Worm (Caenorhabditis elegans) whole organism, young adult: ENCODE measurements around the gene slc-17.3.

ENCODE experiments used
- B0019.2 ChIP-seq: fragments of 200-800 bp; sonication (Bioruptor generic); conservative IDR thresholded peaks from 2 replicates; pipeline ENCODE4 v1.3.6; 2022; ENCODE audit warnings: missing genetic modification reagents, missing genetic modification characterization, missing compliant biosample characterization
- F23B12.7 ChIP-seq: sonication (generic microtip); optimal IDR thresholded peaks from 2 replicates; lab custom pipeline; 2017; ENCODE audit warnings: missing genetic modification characterization, mild to moderate bottlenecking, missing compliant biosample characterization, antibody characterized with exemption, moderate library complexity; ENCODE audit not compliant: insufficient read depth
- F57C9.4 ChIP-seq: sonication (generic microtip); optimal IDR thresholded peaks from 2 replicates; lab custom pipeline; 2017; ENCODE audit warnings: mild to moderate bottlenecking, missing genetic modification characterization, missing compliant biosample characterization
- K12H6.12 ChIP-seq: fragments of 200-800 bp; sonication (Bioruptor generic); optimal IDR thresholded peaks from 2 replicates; lab custom pipeline; 2018; ENCODE audit warnings: mild to moderate bottlenecking, missing genetic modification characterization, missing compliant biosample characterization
- T07F8.4 ChIP-seq: sonication (generic microtip); optimal IDR thresholded peaks from 2 replicates; lab custom pipeline; 2016; ENCODE audit warnings: mild to moderate bottlenecking, missing genetic modification characterization, moderate library complexity, missing compliant biosample characterization
- Y53F4B.3 ChIP-seq: fragments of 200-800 bp; sonication (Bioruptor generic); IDR thresholded peaks from 2 replicates; pipeline ENCODE4 v1.3.6; 2022; ENCODE audit warnings: missing genetic modification reagents, missing genetic modification characterization, missing compliant biosample characterization
- Y79H2A.3 ChIP-seq: fragments of 200-800 bp; sonication (Bioruptor generic); conservative IDR thresholded peaks from 2 replicates; pipeline ENCODE4 v1.3.6; 2022; ENCODE audit warnings: missing genetic modification reagents, missing genetic modification characterization, missing compliant biosample characterization
- ama-1 ChIP-seq, 3 experiments: fragments of 150-350 bp in 1 of 3; sonication (generic microtip) in 2 of 3; optimal IDR thresholded peaks; 2 replicates each; lab custom pipeline; 2014 to 2018; ENCODE audit warnings: missing biosample characterization in 2 of 3, missing genetic modification characterization in 2 of 3, missing genetic modification reagents in 2 of 3
- aptf-3 ChIP-seq: fragments of 200-800 bp; sonication (Bioruptor generic); IDR thresholded peaks from 2 replicates; pipeline ENCODE4 v1.3.6; 2022; ENCODE audit warnings: missing genetic modification characterization, missing compliant biosample characterization
- atf-7 ChIP-seq: sonication (generic microtip); optimal IDR thresholded peaks from 2 replicates; lab custom pipeline; 2017; ENCODE audit warnings: mild to moderate bottlenecking, missing genetic modification characterization, missing compliant biosample characterization
- ceh-79 ChIP-seq: sonication (generic microtip); optimal IDR thresholded peaks from 2 replicates; lab custom pipeline; 2017; ENCODE audit warnings: mild to moderate bottlenecking, missing genetic modification characterization, missing compliant biosample characterization
- dpff-1 ChIP-seq: sonication (generic microtip); optimal IDR thresholded peaks from 2 replicates; lab custom pipeline; 2017; ENCODE audit warnings: mild to moderate bottlenecking, missing genetic modification characterization, missing compliant biosample characterization
- efl-1 ChIP-seq: fragments of 150-350 bp; optimal IDR thresholded peaks from 2 replicates; lab custom pipeline; 2014; ENCODE audit warnings: missing biosample characterization, missing genetic modification reagents, missing genetic modification characterization
- egl-18 ChIP-seq: fragments of 200-800 bp; sonication (Bioruptor generic); IDR thresholded peaks from 2 replicates; pipeline ENCODE4 v1.3.6; 2022; ENCODE audit warnings: missing genetic modification reagents, missing genetic modification characterization, missing compliant biosample characterization
- hmg-20 ChIP-seq: fragments of 200-800 bp; sonication (Bioruptor generic); IDR thresholded peaks from 2 replicates; pipeline ENCODE4 v1.3.6; 2022; ENCODE audit warnings: missing genetic modification reagents, missing genetic modification characterization, missing compliant biosample characterization
- let-526 ChIP-seq: fragments of 200-800 bp; sonication (Bioruptor generic); IDR thresholded peaks from 2 replicates; pipeline ENCODE4 v1.3.6; 2022; ENCODE audit warnings: missing genetic modification reagents, missing genetic modification characterization, missing compliant biosample characterization
- lsl-1 ChIP-seq: fragments of 200-800 bp; sonication (Bioruptor generic); optimal IDR thresholded peaks from 2 replicates; lab custom pipeline; 2018; ENCODE audit warnings: mild to moderate bottlenecking, missing genetic modification characterization, moderate library complexity, missing compliant biosample characterization
- madf-10 ChIP-seq: sonication (generic microtip); optimal IDR thresholded peaks from 2 replicates; lab custom pipeline; 2016; ENCODE audit warnings: mild to moderate bottlenecking, missing genetic modification characterization, missing compliant biosample characterization
- madf-3 ChIP-seq: fragments of 200-800 bp; sonication (Bioruptor generic); IDR thresholded peaks from 2 replicates; pipeline ENCODE4 v1.3.6; 2022; ENCODE audit warnings: missing genetic modification reagents, missing genetic modification characterization, missing compliant biosample characterization
- madf-6 ChIP-seq: fragments of 200-800 bp; sonication (Bioruptor generic); IDR thresholded peaks from 2 replicates; pipeline ENCODE4 v1.3.6; 2022; ENCODE audit warnings: missing genetic modification reagents, missing genetic modification characterization, missing compliant biosample characterization
- rcor-1 ChIP-seq: fragments of 200-800 bp; sonication (Bioruptor generic); IDR thresholded peaks from 2 replicates; pipeline ENCODE4 v1.3.6; 2022; ENCODE audit warnings: missing genetic modification reagents, missing genetic modification characterization, missing compliant biosample characterization
- rpc-1 ChIP-seq, 2 experiments: fragments of 150-350 bp in 1 of 2; sonication (generic microtip) in 1 of 2; optimal IDR thresholded peaks; 2 replicates each; lab custom pipeline; 2014 to 2018; ENCODE audit warnings: missing biosample characterization in 1 of 2, missing genetic modification characterization in 1 of 2, missing genetic modification reagents in 1 of 2, missing genotype in 1 of 2
- somi-1 ChIP-seq: fragments of 200-800 bp; sonication (Bioruptor generic); optimal IDR thresholded peaks from 2 replicates; lab custom pipeline; 2018; ENCODE audit warnings: mild to moderate bottlenecking, missing genetic modification characterization, missing compliant biosample characterization
- tbx-9 ChIP-seq: sonication (generic microtip); optimal IDR thresholded peaks from 2 replicates; lab custom pipeline; 2016; ENCODE audit warnings: borderline replicate concordance, missing genetic modification characterization, inconsistent platforms, missing compliant biosample characterization
- unc-62 ChIP-seq: fragments of 150-350 bp; optimal IDR thresholded peaks from 2 replicates; lab custom pipeline; 2014; ENCODE audit warnings: missing biosample characterization, missing genetic modification reagents, missing genetic modification characterization
- zfh-2 ChIP-seq: fragments of 200-800 bp; sonication (Bioruptor generic); conservative IDR thresholded peaks from 2 replicates; pipeline ENCODE4 v1.3.6; 2022; ENCODE audit warnings: missing genetic modification reagents, missing genetic modification characterization, missing compliant biosample characterization
- zim-3 ChIP-seq: sonication (generic microtip); optimal IDR thresholded peaks from 2 replicates; lab custom pipeline; 2017; ENCODE audit warnings: mild to moderate bottlenecking, missing genetic modification characterization, moderate library complexity, missing compliant biosample characterization
- ztf-28 ChIP-seq: fragments of 200-800 bp; sonication (Bioruptor generic); IDR thresholded peaks from 2 replicates; pipeline ENCODE4 v1.3.6; 2022; ENCODE audit warnings: missing genetic modification reagents, missing genetic modification characterization, missing compliant biosample characterization

slc-17.3 gene

DNA sequence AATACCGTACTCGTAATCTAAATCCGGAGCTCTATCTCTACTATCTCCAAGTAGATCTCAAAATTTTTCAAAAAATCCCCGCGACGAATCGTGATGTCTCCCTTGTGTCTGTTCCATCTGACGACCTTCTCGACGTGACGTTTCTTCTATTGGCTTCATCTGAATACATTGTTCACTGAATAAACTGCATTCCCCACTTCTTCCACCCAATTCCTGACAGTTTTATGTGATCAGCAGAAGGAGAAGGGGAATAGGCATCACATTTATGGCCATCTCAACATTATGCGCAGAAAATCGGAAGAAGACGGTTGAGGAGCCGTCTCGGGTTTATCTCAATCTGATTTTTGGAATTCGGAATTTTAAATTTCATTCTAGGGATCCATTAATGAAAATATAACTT, 46.1 kb downstream of the slc-17.3 start:
- TF ChIP-seq madf-3 (GFP tag; lab: Robert Waterston, UW), result no peak
- TF ChIP-seq, all 124 proteins: peak for 0

DNA sequence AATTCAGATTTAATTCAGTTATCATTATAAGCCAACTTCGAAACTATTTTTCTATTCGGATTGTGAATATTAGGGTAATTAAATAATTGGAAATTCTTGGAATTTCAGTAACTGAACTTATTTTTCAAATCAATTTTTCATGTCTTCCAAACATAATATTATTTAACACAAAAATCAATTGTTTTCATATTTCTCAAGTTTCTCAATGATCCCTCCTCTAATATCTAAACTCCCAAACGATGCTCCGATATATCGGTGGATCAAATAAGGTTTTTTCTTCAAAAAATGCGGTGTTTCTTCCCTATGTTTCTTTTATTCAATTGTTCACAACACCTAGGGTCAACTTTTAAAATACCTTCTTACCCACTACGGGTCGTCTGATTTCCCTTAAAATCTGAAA, 48.6 kb downstream of the slc-17.3 start:
- TF ChIP-seq unc-62 (GFP tag; lab: Kevin White, UChicago), result no peak
- TF ChIP-seq K12H6.12 (tag; lab: Kevin White, UChicago), result no peak
- TF ChIP-seq ama-1 (optimal IDR thresholded peaks at IDR 0.05; lab: Kevin White, UChicago), result no peak
- no peak for TF ChIP-seq ama-1 (GFP tag; optimal IDR thresholded peaks at IDR 0.05; lab: Kevin White, UChicago)
- TF ChIP-seq T07F8.4 (tag; lab: Kevin White, UChicago), result no peak
- TF ChIP-seq let-526 (GFP tag; lab: Robert Waterston, UW), result no peak
- TF ChIP-seq F23B12.7, result no peak
- no peak for TF ChIP-seq rcor-1 (GFP tag; lab: Robert Waterston, UW)
- no peak for TF ChIP-seq Y79H2A.3 (GFP tag; lab: Robert Waterston, UW)
- TF ChIP-seq ztf-28, result no peak
- no peak for TF ChIP-seq aptf-3 (GFP tag; lab: Robert Waterston, UW)
- TF ChIP-seq egl-18, result no peak
- TF ChIP-seq Y53F4B.3 (GFP tag; lab: Robert Waterston, UW), result no peak
- no peak for TF ChIP-seq hmg-20 (GFP tag; lab: Robert Waterston, UW)
- no peak for TF ChIP-seq atf-7 (tag; lab: Kevin White, UChicago)
- no peak for TF ChIP-seq madf-6 (GFP tag; lab: Robert Waterston, UW)
- TF ChIP-seq B0019.2, result no peak
- TF ChIP-seq dpff-1 (tag; lab: Kevin White, UChicago), result no peak
- TF ChIP-seq F57C9.4, result no peak

DNA sequence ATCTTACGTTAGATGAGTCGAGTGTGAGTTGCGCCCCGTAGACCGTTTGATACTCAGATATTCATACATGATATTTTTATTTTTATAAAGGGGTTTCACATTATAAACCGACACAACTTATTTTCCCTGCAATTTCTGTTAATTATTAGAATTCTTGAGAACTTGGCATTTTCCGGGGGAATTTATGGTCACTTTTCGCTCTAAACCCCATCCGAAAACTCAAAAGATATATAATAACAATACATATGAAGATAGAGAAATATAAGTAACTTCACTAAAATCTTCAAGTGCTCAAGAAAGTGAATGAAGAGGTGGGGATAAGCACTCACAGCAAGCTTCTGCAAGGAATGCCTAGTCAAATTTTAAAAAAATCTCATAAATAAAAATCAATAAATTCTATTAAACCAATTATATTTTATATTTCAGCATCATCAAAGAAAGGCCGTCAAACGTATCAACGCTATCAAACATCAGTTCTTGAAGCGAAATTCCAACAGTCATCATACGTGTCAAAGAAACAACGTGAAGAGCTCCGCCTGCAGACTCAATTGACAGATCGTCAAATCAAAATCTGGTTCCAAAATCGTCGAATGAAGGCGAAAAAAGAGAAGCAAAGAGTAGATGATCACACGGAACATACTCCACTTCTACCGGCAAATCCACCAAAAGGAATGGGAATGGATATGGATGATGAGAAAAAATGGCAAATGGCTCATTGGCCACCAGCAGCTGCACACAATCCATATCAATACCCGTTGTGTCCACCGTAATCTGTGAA, 49.3 kb downstream of the slc-17.3 start:
- TF ChIP-seq lsl-1, result no peak

DNA sequence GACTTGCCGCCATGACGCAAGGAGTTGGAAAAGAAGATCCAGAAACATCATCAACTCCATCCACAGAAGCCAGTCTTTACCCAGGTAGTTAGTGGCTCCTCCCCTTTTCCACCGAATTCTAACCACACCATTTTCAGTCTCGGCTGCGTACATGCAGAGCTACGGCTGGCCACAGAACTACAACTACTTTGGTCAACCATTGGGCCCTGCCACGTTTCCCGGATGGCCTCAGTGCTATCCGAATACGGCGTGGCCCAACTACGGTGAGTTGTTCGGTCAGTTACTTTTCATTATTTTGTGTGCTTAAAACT, 50.1 kb downstream of the slc-17.3 start:
- TF ChIP-seq rpc-1 (optimal IDR thresholded peaks at IDR 0.05; lab: Kevin White, UChicago), result no peak
- no peak for TF ChIP-seq rpc-1 (tag; optimal IDR thresholded peaks at IDR 0.05; lab: Kevin White, UChicago)
- TF ChIP-seq lsl-1, result no peak
- TF ChIP-seq efl-1, result no peak
- TF ChIP-seq zfh-2 (GFP tag; lab: Robert Waterston, UW), result no peak
- TF ChIP-seq somi-1 (GFP tag; lab: Kevin White, UChicago), result no peak
- TF ChIP-seq ceh-79 (tag; lab: Kevin White, UChicago), result no peak

DNA sequence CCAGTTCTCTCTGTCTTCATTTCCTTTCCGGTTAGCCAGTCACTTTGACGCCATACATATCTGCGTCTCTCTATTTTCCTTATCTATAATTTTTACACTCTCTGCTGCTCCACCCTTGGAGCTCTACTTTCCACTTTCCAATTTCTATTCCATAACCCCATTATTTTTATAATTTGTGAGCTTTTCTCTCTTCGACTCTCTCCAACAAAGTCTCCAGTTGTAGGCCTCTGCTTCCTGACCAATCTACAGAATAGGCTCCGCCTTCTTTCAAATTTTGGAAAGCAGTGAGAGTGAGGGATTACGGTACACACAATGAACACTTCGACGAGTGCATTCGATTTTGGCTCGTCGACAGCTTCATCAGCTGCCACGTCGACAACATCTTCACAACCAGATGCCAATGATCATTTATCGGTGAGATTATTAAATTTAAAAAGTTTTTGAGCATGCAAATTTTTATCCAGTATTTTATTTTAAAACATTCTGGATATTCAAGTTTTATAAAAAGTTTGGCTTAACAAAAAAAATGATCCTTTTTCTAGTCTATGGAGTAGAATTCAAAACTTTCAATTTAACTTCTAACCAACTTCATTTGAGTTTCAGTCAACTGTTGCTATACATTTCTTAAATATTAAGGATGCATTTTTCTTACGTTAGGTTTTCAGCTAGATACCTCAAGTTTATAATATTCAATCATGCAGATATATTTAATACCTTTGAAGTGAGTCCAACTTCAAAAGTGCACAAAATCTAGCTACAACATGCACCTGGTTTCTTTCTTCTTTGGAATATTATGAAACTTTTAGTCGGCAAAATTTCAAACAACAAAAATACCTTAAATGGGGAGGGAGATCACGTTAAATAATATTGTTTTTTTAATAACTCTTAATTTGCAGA, 50.7 kb downstream of the slc-17.3 start, which contains the start of gene egl-5:
Gene egl-5 (plus strand): TSS at position 216 of the 897 bp plus-strand sequence.
- TF ChIP-seq rpc-1 (optimal IDR thresholded peaks at IDR 0.05; lab: Kevin White, UChicago) (no peak), rpc-1 (tag; optimal IDR thresholded peaks at IDR 0.05; lab: Kevin White, UChicago) (no peak), tbx-9 (no peak), somi-1 (GFP tag; lab: Kevin White, UChicago) (no peak), madf-10 (tag; lab: Kevin White, UChicago) (no peak), zim-3 (tag; lab: Kevin White, UChicago) (no peak)
